Worm (Caenorhabditis elegans): Measurements from ENCODE around the gene Y54G2A.40.

The Y54G2A.40 gene

ce11 chrIV:2849269-2849668 lies 3.0 kb downstream of the Y54G2A.40 start:
- TF ChIP-seq R02D3.7 (tag; optimal IDR thresholded peaks at IDR 0.05) (no peak), elt-2 (tag; optimal IDR thresholded peaks at IDR 0.05) (no peak), egl-27 (tag; optimal IDR thresholded peaks at IDR 0.05) (no peak), unc-62 (GFP tag; optimal IDR thresholded peaks at IDR 0.05) (no peak), pqm-1 (tag; optimal IDR thresholded peaks at IDR 0.05) (no peak), nhr-11 (tag; optimal IDR thresholded peaks at IDR 0.05) (no peak), mml-1 (tag; optimal IDR thresholded peaks at IDR 0.05) (no peak), lin-15B (tag; optimal IDR thresholded peaks at IDR 0.05) (no peak), skn-1 (tag; optimal IDR thresholded peaks at IDR 0.05) (no peak), fkh-2 (tag; optimal IDR thresholded peaks at IDR 0.05) (no peak), eor-1 (tag; optimal IDR thresholded peaks at IDR 0.05) (no peak), elt-3 (tag; optimal IDR thresholded peaks at IDR 0.05) (no peak), ztf-11 (tag; optimal IDR thresholded peaks at IDR 0.05) (no peak), pha-4 (tag; optimal IDR thresholded peaks at IDR 0.05) (no peak), zag-1 (tag; optimal IDR thresholded peaks at IDR 0.05) (no peak)

- TF ChIP-seq ama-1 (optimal IDR thresholded peaks at IDR 0.05): no peak
- no peak for TF ChIP-seq lsy-12 (tag; optimal IDR thresholded peaks at IDR 0.05)
- no peak for TF ChIP-seq sea-2 (GFP tag; optimal IDR thresholded peaks at IDR 0.05)
- TF ChIP-seq zag-1 (tag; optimal IDR thresholded peaks at IDR 0.05): no peak
- TF ChIP-seq ZK546.5 (tag; optimal IDR thresholded peaks at IDR 0.05): no peak
- no peak for TF ChIP-seq pha-4 (tag; optimal IDR thresholded peaks at IDR 0.05)
- TF ChIP-seq nhr-25 (tag; optimal IDR thresholded peaks at IDR 0.05): no peak
- TF ChIP-seq egl-27 (tag; optimal IDR thresholded peaks at IDR 0.05): no peak
- TF ChIP-seq elt-1 (tag; optimal IDR thresholded peaks at IDR 0.05): no peak
- no peak for TF ChIP-seq snpc-4 (tag; optimal IDR thresholded peaks at IDR 0.05)
- no peak for TF ChIP-seq R02D3.7 (tag; optimal IDR thresholded peaks at IDR 0.05)
- no peak for TF ChIP-seq ceh-28 (tag; optimal IDR thresholded peaks at IDR 0.05)
- no peak for TF ChIP-seq elt-3 (tag; optimal IDR thresholded peaks at IDR 0.05)
Observed at ce11 chrIV:2850586-2850985, 4.3 kb downstream of the Y54G2A.40 start, which contains the start of gene clec-85. Gene clec-85 (plus strand): TSS chrIV:2850886.

ce11 chrIV:2851625-2852024 lies 5.3 kb downstream of the Y54G2A.40 start:
- TF ChIP-seq lin-39 (tag; optimal IDR thresholded peaks at IDR 0.05): no peak
- TF ChIP-seq fkh-2 (tag; optimal IDR thresholded peaks at IDR 0.05): no peak
- TF ChIP-seq ama-1 (optimal IDR thresholded peaks at IDR 0.05): no peak
- TF ChIP-seq egl-27 (tag; optimal IDR thresholded peaks at IDR 0.05): no peak
- TF ChIP-seq daf-12 (tag; optimal IDR thresholded peaks at IDR 0.05): no peak
- TF ChIP-seq nhr-23 (tag; optimal IDR thresholded peaks at IDR 0.05): no peak
- no peak for TF ChIP-seq fos-1 (tag; optimal IDR thresholded peaks at IDR 0.05)
- no peak for TF ChIP-seq ztf-4 (tag; optimal IDR thresholded peaks at IDR 0.05)

- TF ChIP-seq mml-1 (tag; optimal IDR thresholded peaks at IDR 0.05) (no peak), elt-3 (tag; optimal IDR thresholded peaks at IDR 0.05) (no peak), sea-2 (GFP tag; optimal IDR thresholded peaks at IDR 0.05) (no peak), nhr-67 (tag; optimal IDR thresholded peaks at IDR 0.05) (no peak), aly-2 (tag; optimal IDR thresholded peaks at IDR 0.05) (no peak), nhr-12 (tag; optimal IDR thresholded peaks at IDR 0.05) (no peak), lsy-12 (tag; optimal IDR thresholded peaks at IDR 0.05) (no peak), pha-4 (tag; optimal IDR thresholded peaks at IDR 0.05) (no peak)
Observed at ce11 chrIV:2853164-2853563, 6.9 kb downstream of the Y54G2A.40 start, which contains the start of gene Y54G2A.49. Gene Y54G2A.49 (minus strand): TSS chrIV:2853264.

DNA sequence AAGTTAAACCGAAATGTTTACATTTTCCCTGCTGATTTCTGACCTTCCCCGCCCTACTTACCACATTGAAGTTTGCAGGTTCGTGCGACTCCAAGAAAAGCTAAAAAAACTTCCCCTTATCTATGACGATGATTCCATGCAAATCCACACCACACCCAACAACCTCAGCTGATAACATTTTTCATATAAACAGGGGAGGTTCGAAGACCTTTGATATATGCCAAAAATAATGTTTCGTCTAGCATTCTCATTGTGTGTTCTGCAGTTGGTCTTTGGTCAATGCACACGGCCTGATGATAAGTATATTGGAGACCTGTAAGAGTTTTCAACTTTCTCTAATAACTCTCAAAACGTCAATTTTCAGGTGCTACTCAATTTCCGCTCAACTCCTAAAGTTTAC lies 7.9 kb downstream of the Y54G2A.40 start:
- TF ChIP-seq elt-2 (tag; optimal IDR thresholded peaks at IDR 0.05) (peak; percentile 83), pqm-1 (tag; optimal IDR thresholded peaks at IDR 0.05) (peak; percentile 67), hmg-11 (tag; optimal IDR thresholded peaks at IDR 0.05) (no peak), nhr-12 (tag; optimal IDR thresholded peaks at IDR 0.05) (no peak), aly-2 (tag; optimal IDR thresholded peaks at IDR 0.05) (no peak)

DNA sequence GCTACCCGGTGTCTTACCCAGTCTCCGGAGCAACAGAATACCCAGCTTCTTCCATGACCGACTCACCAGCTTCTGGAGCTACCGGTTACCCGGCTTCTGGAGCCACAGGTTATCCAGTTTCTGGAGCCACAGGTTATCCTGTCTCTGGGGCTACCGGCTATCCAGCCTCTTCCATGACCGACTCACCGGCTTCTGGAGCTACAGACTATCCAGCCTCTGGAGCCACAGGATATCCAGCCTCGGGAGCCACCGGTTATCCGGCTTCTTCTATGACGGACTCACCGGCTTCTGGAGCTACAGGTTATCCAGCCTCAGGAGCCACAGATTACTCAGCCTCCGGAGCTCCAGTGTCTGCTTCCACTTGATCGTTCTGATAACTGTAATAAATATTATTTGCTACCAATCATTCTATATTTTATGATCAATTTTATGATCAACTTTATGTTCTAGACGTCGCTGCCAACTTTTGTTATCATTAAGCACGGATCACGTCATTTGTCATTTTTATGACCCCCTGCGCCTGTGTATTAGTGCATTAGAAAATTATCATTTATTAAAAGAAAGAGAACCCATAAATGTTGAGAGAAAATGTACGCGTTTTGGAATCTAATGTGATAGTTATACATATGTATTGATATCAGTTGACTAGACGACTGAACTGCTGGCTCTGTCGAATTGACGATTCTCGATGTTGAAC lies 8.9 kb downstream of the Y54G2A.40 start:
- TF ChIP-seq fos-1 (tag; optimal IDR thresholded peaks at IDR 0.05): no peak
- TF ChIP-seq elt-2 (tag; optimal IDR thresholded peaks at IDR 0.05): peak; percentile 93
- TF ChIP-seq daf-12 (tag; optimal IDR thresholded peaks at IDR 0.05): no peak
- TF ChIP-seq mdl-1 (tag; optimal IDR thresholded peaks at IDR 0.05): no peak
- TF ChIP-seq nhr-11 (tag; optimal IDR thresholded peaks at IDR 0.05): no peak
- no peak for TF ChIP-seq elt-1 (tag; optimal IDR thresholded peaks at IDR 0.05)
- no peak for TF ChIP-seq unc-62 (GFP tag; optimal IDR thresholded peaks at IDR 0.05)
- peak; percentile 12 for TF ChIP-seq jun-1 (tag; optimal IDR thresholded peaks at IDR 0.05)
- no peak for TF ChIP-seq mml-1 (tag; optimal IDR thresholded peaks at IDR 0.05)
- TF ChIP-seq ZK546.5 (tag; optimal IDR thresholded peaks at IDR 0.05): no peak
- no peak for TF ChIP-seq lsy-12 (tag; optimal IDR thresholded peaks at IDR 0.05)
- no peak for TF ChIP-seq ceh-28 (tag; optimal IDR thresholded peaks at IDR 0.05)
- TF ChIP-seq elt-3 (tag; optimal IDR thresholded peaks at IDR 0.05): no peak
- TF ChIP-seq pqm-1 (tag; optimal IDR thresholded peaks at IDR 0.05): peak; percentile 95
